Worm (Caenorhabditis elegans) whole organism, L2 larva: ENCODE results near the gene fbxb-65.

Source experiments
- ama-1 ChIP-seq: fragments of 150-350 bp; optimal IDR thresholded peaks from 2 replicates; lab custom pipeline; 2018; ENCODE audit warnings: inconsistent platforms
- blmp-1 ChIP-seq: sonication (generic microtip); optimal IDR thresholded peaks from 2 replicates; lab custom pipeline; 2017; ENCODE audit warnings: missing genetic modification characterization, mild to moderate bottlenecking, missing compliant biosample characterization, antibody characterized with exemption, moderate library complexity; ENCODE audit not compliant: insufficient read depth
- ceh-82 ChIP-seq: fragments of 150-350 bp; optimal IDR thresholded peaks from 2 replicates; lab custom pipeline; 2014; ENCODE audit warnings: missing biosample characterization, missing genetic modification characterization
- egl-27 ChIP-seq: sonication (generic microtip); optimal IDR thresholded peaks from 3 replicates; lab custom pipeline; 2017; ENCODE audit warnings: missing biosample characterization, missing genetic modification reagents, missing genetic modification characterization
- elt-3 ChIP-seq: sonication (generic microtip); optimal IDR thresholded peaks from 2 replicates; lab custom pipeline; 2017; ENCODE audit warnings: missing biosample characterization, missing genetic modification characterization
- nhr-77 ChIP-seq: fragments of 150-350 bp; optimal IDR thresholded peaks from 2 replicates; lab custom pipeline; 2014; ENCODE audit warnings: missing biosample characterization, missing genetic modification characterization
- skn-1 ChIP-seq: sonication (generic microtip); optimal IDR thresholded peaks from 2 replicates; lab custom pipeline; 2017; ENCODE audit warnings: missing biosample characterization, missing genetic modification characterization
- snpc-4 ChIP-seq: fragments of 150-350 bp; optimal IDR thresholded peaks from 2 replicates; lab custom pipeline; 2014; ENCODE audit warnings: missing biosample characterization, missing genetic modification characterization
- unc-39 ChIP-seq: fragments of 150-350 bp; optimal IDR thresholded peaks from 2 replicates; lab custom pipeline; 2014; ENCODE audit warnings: missing biosample characterization, missing genetic modification characterization
- ztf-11 ChIP-seq: sonication (generic microtip); optimal IDR thresholded peaks from 2 replicates; lab custom pipeline; 2017; ENCODE audit warnings: missing biosample characterization, missing genetic modification characterization

- TF ChIP-seq egl-27 (tag; lab: Kevin White, UChicago) = no peak
- no peak for TF ChIP-seq ama-1 (lab: Kevin White, UChicago)
- no peak for TF ChIP-seq snpc-4 (tag; lab: Kevin White, UChicago)
- no peak for TF ChIP-seq skn-1
- no peak for TF ChIP-seq blmp-1 (tag; lab: Kevin White, UChicago)
- no peak for TF ChIP-seq elt-3 (tag; lab: Kevin White, UChicago)
- TF ChIP-seq ztf-11 (tag; lab: Kevin White, UChicago) = no peak
- no peak for TF ChIP-seq nhr-77 (tag; lab: Kevin White, UChicago)
- TF ChIP-seq ceh-82 = no peak
- TF ChIP-seq unc-39 (tag; lab: Kevin White, UChicago) = no peak
Measured at ce11 chrV:19282314-19282713, 47.0 kb upstream of the fbxb-65 start, which contains the start of gene fbxb-117.
